Worm (Caenorhabditis elegans) whole organism, late embryonic: Measurements from ENCODE around the gene F41G3.3.
A peak's percentile ranks its signal among the peaks of the same experiment; 100 is the strongest.

Source experiments
- C08G9.2 ChIP-seq: sonication (generic microtip); optimal IDR thresholded peaks from 2 replicates; lab custom pipeline; 2016; ENCODE audit warnings: mild to moderate bottlenecking, missing genetic modification characterization, moderate library complexity, missing compliant biosample characterization
- K02D7.2 ChIP-seq: sonication (generic microtip); optimal IDR thresholded peaks from 2 replicates; lab custom pipeline; 2017; ENCODE audit warnings: mild to moderate bottlenecking, missing genetic modification characterization, missing compliant biosample characterization
- ceh-18 ChIP-seq: sonication (generic microtip); optimal IDR thresholded peaks from 2 replicates; lab custom pipeline; 2016; ENCODE audit warnings: missing genetic modification characterization, missing compliant biosample characterization
- ceh-2 ChIP-seq: sonication (generic microtip); optimal IDR thresholded peaks from 2 replicates; lab custom pipeline; 2016; ENCODE audit warnings: missing genotype, missing genetic modification characterization, missing compliant biosample characterization
- ceh-22 ChIP-seq: sonication (generic microtip); optimal IDR thresholded peaks from 2 replicates; lab custom pipeline; 2017; ENCODE audit warnings: missing biosample characterization, missing genetic modification characterization
- ceh-30 ChIP-seq: fragments of 150-350 bp; optimal IDR thresholded peaks from 2 replicates; lab custom pipeline; 2014; ENCODE audit warnings: missing biosample characterization, missing genetic modification characterization
- ceh-31 ChIP-seq: sonication (generic microtip); optimal IDR thresholded peaks from 2 replicates; lab custom pipeline; 2016; ENCODE audit warnings: missing genetic modification characterization, missing compliant biosample characterization
- ceh-34 ChIP-seq: sonication (generic microtip); optimal IDR thresholded peaks from 2 replicates; lab custom pipeline; 2016; ENCODE audit warnings: mild to moderate bottlenecking, missing genetic modification characterization, missing compliant biosample characterization
- ceh-9 ChIP-seq: sonication (generic microtip); optimal IDR thresholded peaks from 2 replicates; lab custom pipeline; 2016; ENCODE audit warnings: mild to moderate bottlenecking, missing genetic modification characterization, inconsistent platforms, missing compliant biosample characterization
- dmd-4 ChIP-seq: sonication (generic microtip); optimal IDR thresholded peaks from 2 replicates; lab custom pipeline; 2016; ENCODE audit warnings: borderline replicate concordance, missing genetic modification characterization, missing compliant biosample characterization
- elt-2 ChIP-seq: sonication (generic microtip); optimal IDR thresholded peaks from 2 replicates; lab custom pipeline; 2016; ENCODE audit warnings: missing genetic modification reagents, missing genetic modification characterization, missing compliant biosample characterization
- fkh-10 ChIP-seq: fragments of 150-350 bp; optimal IDR thresholded peaks from 2 replicates; lab custom pipeline; 2014; ENCODE audit warnings: missing biosample characterization, missing genetic modification reagents, missing genetic modification characterization
- fkh-6 ChIP-seq: sonication (generic microtip); optimal IDR thresholded peaks from 2 replicates; lab custom pipeline; 2016; ENCODE audit warnings: missing genetic modification characterization, missing compliant biosample characterization
- gmeb-2 ChIP-seq: sonication (generic microtip); optimal IDR thresholded peaks from 2 replicates; lab custom pipeline; 2016; ENCODE audit warnings: missing genetic modification characterization, inconsistent platforms, missing compliant biosample characterization
- hlh-13 ChIP-seq: fragments of 200-800 bp; sonication (Bioruptor generic); optimal IDR thresholded peaks from 2 replicates; lab custom pipeline; 2018; ENCODE audit warnings: mild to moderate bottlenecking, missing genetic modification characterization, missing compliant biosample characterization
- hlh-30 ChIP-seq: sonication (generic microtip); optimal IDR thresholded peaks from 2 replicates; lab custom pipeline; 2017; ENCODE audit warnings: antibody characterized with exemption, missing genetic modification characterization, missing compliant biosample characterization; ENCODE audit not compliant: insufficient read depth
- hlh-6 ChIP-seq: sonication (generic microtip); optimal IDR thresholded peaks from 2 replicates; lab custom pipeline; 2016; ENCODE audit warnings: missing genotype, missing genetic modification characterization, missing compliant biosample characterization
- nfya-1 ChIP-seq: sonication (generic microtip); optimal IDR thresholded peaks from 2 replicates; lab custom pipeline; 2017; ENCODE audit warnings: missing genetic modification characterization, mild to moderate bottlenecking, missing compliant biosample characterization, antibody characterized with exemption, moderate library complexity
- nhr-11 ChIP-seq: fragments of 150-350 bp; optimal IDR thresholded peaks from 2 replicates; lab custom pipeline; 2014; ENCODE audit warnings: missing biosample characterization, missing genetic modification characterization
- nhr-232 ChIP-seq: sonication (generic microtip); optimal IDR thresholded peaks from 2 replicates; lab custom pipeline; 2016; ENCODE audit warnings: missing genetic modification characterization, missing compliant biosample characterization
- npax-4 ChIP-seq: sonication (generic microtip); optimal IDR thresholded peaks from 2 replicates; lab custom pipeline; 2016; ENCODE audit warnings: missing genetic modification characterization, missing compliant biosample characterization
- odd-2 ChIP-seq: sonication (generic microtip); optimal IDR thresholded peaks from 2 replicates; lab custom pipeline; 2017; ENCODE audit warnings: antibody characterized with exemption, mild to moderate bottlenecking, missing genetic modification characterization, missing compliant biosample characterization
- pag-3 ChIP-seq: sonication (generic microtip); optimal IDR thresholded peaks from 2 replicates; lab custom pipeline; 2016; ENCODE audit warnings: missing compliant biosample characterization, missing genetic modification characterization, borderline replicate concordance
- pat-9 ChIP-seq: fragments of 200-800 bp; sonication (Bioruptor generic); optimal IDR thresholded peaks from 2 replicates; lab custom pipeline; 2018; ENCODE audit warnings: mild to moderate bottlenecking, missing genetic modification characterization, moderate library complexity, missing compliant biosample characterization
- pqm-1 ChIP-seq: sonication (generic microtip); optimal IDR thresholded peaks from 2 replicates; lab custom pipeline; 2016; ENCODE audit warnings: missing genetic modification characterization, missing compliant biosample characterization
- pros-1 ChIP-seq: fragments of 150-350 bp; optimal IDR thresholded peaks from 2 replicates; lab custom pipeline; 2014; ENCODE audit warnings: missing biosample characterization, missing genetic modification reagents, missing genetic modification characterization
- ref-2 ChIP-seq: sonication (generic microtip); optimal IDR thresholded peaks from 2 replicates; lab custom pipeline; 2016; ENCODE audit warnings: missing genetic modification characterization, missing compliant biosample characterization
- sdc-2 ChIP-seq: sonication (generic microtip); optimal IDR thresholded peaks from 2 replicates; lab custom pipeline; 2016; ENCODE audit warnings: missing genotype, missing genetic modification characterization, missing compliant biosample characterization
- sox-2 ChIP-seq: fragments of 200-800 bp; sonication (Bioruptor generic); IDR thresholded peaks from 2 replicates; pipeline ENCODE4 v1.3.6; 2022; ENCODE audit warnings: missing genetic modification reagents, missing genetic modification characterization, missing compliant biosample characterization
- sox-4 ChIP-seq: sonication (generic microtip); optimal IDR thresholded peaks from 2 replicates; lab custom pipeline; 2017; ENCODE audit warnings: mild to moderate bottlenecking, missing genetic modification characterization, inconsistent platforms, missing compliant biosample characterization
- tbx-2 ChIP-seq: sonication (generic microtip); optimal IDR thresholded peaks from 2 replicates; lab custom pipeline; 2016; ENCODE audit warnings: missing genetic modification characterization, missing compliant biosample characterization
- ttx-3 ChIP-seq: sonication (generic microtip); optimal IDR thresholded peaks from 2 replicates; lab custom pipeline; 2016; ENCODE audit warnings: missing genetic modification reagents, missing genetic modification characterization, missing compliant biosample characterization
- unc-55 ChIP-seq: sonication (generic microtip); optimal IDR thresholded peaks from 2 replicates; lab custom pipeline; 2017; ENCODE audit warnings: missing biosample characterization, missing genetic modification reagents, missing genetic modification characterization
- unc-86 ChIP-seq: sonication (generic microtip); optimal IDR thresholded peaks from 2 replicates; lab custom pipeline; 2016; ENCODE audit warnings: missing genetic modification characterization, missing compliant biosample characterization
- zip-5 ChIP-seq: sonication (generic microtip); optimal IDR thresholded peaks from 2 replicates; lab custom pipeline; 2016; ENCODE audit warnings: missing genetic modification characterization, missing compliant biosample characterization

The F41G3.3 gene

DNA sequence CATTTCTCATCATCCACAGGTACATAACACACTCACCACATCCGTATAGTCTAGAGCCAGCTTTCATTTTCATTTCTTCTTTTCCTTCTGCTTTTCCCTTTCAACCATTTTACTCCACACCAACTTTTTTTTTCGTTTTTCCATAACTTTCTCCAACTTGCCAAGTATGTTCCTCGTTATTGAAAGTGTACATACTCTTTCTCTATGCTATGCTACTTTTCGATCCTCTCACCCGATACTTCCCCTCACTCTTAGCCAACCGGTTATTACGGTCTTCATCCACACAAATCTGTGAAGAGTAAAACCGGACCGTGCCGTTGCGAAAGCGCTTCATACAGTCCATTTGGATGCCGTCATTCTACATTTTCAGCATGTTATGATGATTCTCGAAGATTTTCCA, 35.6 kb downstream of the F41G3.3 start, which contains the start of gene T13C2.2:
Gene T13C2.2 (plus strand): TSS at position 301 of the 400 bp plus-strand sequence.
- TF ChIP-seq gmeb-2 (tag; lab: Kevin White, UChicago) (no peak), K02D7.2 (tag; lab: Kevin White, UChicago) (no peak)

DNA sequence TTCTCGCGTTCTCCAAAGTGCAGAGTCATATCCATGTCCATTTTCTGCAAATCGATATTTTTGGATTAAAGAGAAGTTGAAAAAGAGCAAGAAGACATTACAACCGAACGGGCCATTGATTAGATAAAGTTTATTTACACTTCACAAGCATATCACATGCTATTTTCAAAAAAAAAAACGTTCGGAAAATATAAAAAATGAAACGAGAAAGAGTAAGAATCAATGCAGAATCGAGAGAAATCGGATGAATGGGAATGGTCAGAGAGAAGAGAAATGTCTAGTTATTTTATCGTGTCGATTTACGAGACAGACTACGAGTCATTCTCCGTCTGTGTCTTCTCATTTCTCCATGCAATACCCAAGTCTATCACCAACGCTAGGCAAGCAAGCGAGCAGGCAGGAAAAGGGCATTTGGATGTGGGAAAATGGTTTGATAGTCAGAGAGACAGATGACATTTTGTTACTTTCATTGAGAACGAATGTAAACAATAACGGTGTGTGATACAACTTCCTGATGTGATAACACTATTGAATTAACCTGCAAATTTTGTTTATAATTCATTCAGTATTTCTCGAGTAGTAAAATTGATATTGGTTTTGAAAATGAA, 43.9 kb downstream of the F41G3.3 start, which contains the start of gene F31E8.4:
Gene F31E8.4 (minus strand): TSS at position 51 of the 608 bp plus-strand sequence.
- peak; percentile 52 for TF ChIP-seq elt-2
- TF ChIP-seq ref-2 (tag; lab: Kevin White, UChicago), result peak; percentile 13
- TF ChIP-seq sox-4, result no peak

DNA sequence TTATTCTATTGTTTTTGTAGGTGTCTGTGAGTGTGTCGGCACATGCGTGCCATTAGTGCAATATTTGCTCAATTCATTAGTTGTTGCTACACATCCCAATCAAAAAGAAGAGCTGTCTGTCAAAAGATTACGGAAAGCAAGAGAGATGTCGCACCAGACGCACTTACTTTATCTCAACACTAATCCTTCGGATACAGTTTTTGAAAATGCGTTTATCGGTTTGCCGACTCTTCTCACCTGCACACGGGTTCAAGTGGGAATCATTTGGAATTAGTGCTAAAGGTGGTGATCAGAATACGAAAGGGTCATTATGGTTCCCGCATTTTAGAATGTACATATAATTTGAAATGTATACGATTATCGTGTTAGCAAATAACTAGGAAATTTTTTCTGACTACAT, 44.9 kb downstream of the F41G3.3 start:
- no peak for TF ChIP-seq C08G9.2 (tag; lab: Kevin White, UChicago)
- no peak for TF ChIP-seq sdc-2 (tag; lab: Kevin White, UChicago)
- TF ChIP-seq elt-2, result no peak

DNA sequence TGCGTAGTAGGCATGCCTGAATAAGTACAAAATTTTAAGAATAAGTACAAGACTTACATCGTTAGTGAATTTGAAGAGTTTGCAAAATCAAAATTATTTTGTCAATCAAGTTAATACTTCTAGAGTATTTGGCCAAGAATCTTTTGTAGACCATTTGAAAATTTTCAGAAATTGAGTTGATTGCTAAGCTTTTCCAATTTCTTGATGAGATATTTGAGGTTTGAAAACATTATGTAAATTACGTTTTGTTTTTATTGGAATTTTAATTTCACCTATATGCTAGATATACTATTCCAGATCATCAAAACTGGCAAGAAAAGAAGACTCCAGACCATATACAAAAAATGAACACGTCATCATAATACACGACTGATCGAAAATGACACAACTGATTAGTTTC, 46.7 kb downstream of the F41G3.3 start, which contains the start of gene tab-1:
Gene tab-1 (plus strand): TSS at position 301 of the 400 bp plus-strand sequence.
- TF ChIP-seq fkh-6, result no peak
- TF ChIP-seq pag-3 (tag; lab: Kevin White, UChicago), result no peak
- TF ChIP-seq C08G9.2 (tag; lab: Kevin White, UChicago), result no peak
- no peak for TF ChIP-seq hlh-13 (GFP tag; lab: Kevin White, UChicago)
- TF ChIP-seq elt-2, result no peak
- no peak for TF ChIP-seq K02D7.2 (tag; lab: Kevin White, UChicago)
- no peak for TF ChIP-seq ceh-34 (tag; lab: Kevin White, UChicago)
- TF ChIP-seq ceh-18 (tag; lab: Kevin White, UChicago), result no peak
- no peak for TF ChIP-seq ceh-22 (tag; lab: Kevin White, UChicago)
- TF ChIP-seq, all 69 proteins: peak for 0

DNA sequence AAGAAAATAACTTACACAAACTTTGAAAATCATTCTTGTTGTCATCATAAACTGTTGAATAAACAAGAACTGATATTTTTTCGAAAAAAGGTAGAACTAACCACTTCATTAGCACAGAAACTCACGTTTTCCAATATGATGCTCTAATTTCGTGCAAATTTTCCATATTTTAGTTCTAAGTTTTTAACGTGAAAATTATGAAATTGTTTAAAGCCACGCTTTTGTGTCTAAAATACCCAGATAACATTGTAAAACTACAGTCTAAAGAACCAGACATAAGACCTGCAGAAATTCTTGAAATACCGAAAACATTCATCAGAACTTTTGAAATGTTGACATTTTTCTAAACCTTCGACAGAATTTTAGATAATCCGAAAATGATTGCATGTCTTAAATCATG, 50.8 kb downstream of the F41G3.3 start, which contains the start of gene F31E8.5:
Gene F31E8.5 (minus strand): TSS at position 101 of the 400 bp plus-strand sequence.
- TF ChIP-seq fkh-10 (no peak), nhr-11 (tag; lab: Kevin White, UChicago) (no peak), unc-86 (tag; lab: Kevin White, UChicago) (no peak), ceh-2 (tag; lab: Kevin White, UChicago) (no peak), ceh-22 (tag; lab: Kevin White, UChicago) (no peak), ceh-9 (tag; lab: Kevin White, UChicago) (no peak), hlh-30 (no peak), pros-1 (tag; lab: Kevin White, UChicago) (no peak), odd-2 (tag; lab: Kevin White, UChicago) (no peak), gmeb-2 (tag; lab: Kevin White, UChicago) (no peak), sdc-2 (tag; lab: Kevin White, UChicago) (no peak), pqm-1 (tag; lab: Kevin White, UChicago) (no peak), ceh-30 (tag; lab: Kevin White, UChicago) (no peak), tbx-2 (tag; lab: Kevin White, UChicago) (no peak)

DNA sequence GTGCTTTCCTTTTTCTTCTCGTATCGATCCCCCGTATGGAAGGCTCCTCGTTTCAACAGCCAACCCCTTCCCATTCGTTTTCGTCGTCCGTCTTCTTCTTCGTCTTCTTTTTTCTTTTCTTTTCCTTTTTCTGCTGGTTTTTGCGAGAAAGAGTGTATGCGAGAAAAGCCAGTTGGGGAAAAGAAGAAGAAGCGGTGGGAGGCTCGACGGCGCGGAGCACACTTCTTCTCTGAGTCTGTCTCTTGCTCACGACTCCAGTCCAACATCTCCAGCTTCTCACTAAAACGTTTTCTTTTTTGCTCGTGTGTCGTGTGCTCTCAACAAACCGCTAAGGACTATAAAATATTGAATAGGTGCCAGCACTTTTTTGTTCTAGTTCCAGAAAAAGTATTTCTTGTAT, 52.2 kb downstream of the F41G3.3 start:
- TF ChIP-seq nhr-232, result no peak
- no peak for TF ChIP-seq pqm-1 (tag; lab: Kevin White, UChicago)
- no peak for TF ChIP-seq ceh-2 (tag; lab: Kevin White, UChicago)
- TF ChIP-seq hlh-6 (tag; lab: Kevin White, UChicago), result no peak
- TF ChIP-seq pat-9, result no peak
- no peak for TF ChIP-seq pros-1 (tag; lab: Kevin White, UChicago)
- TF ChIP-seq ceh-9 (tag; lab: Kevin White, UChicago), result no peak
- no peak for TF ChIP-seq unc-55 (GFP tag; lab: Kevin White, UChicago)
- peak; percentile 36 for TF ChIP-seq nfya-1 (tag; lab: Kevin White, UChicago)
- TF ChIP-seq dmd-4, result no peak
- no peak for TF ChIP-seq odd-2 (tag; lab: Kevin White, UChicago)
- no peak for TF ChIP-seq ttx-3
- no peak for TF ChIP-seq hlh-13 (GFP tag; lab: Kevin White, UChicago)
- TF ChIP-seq tbx-2 (tag; lab: Kevin White, UChicago), result peak; percentile 3
- no peak for TF ChIP-seq fkh-6
- no peak for TF ChIP-seq npax-4 (tag; lab: Kevin White, UChicago)
- peak; percentile 44 for TF ChIP-seq ceh-31
- TF ChIP-seq sox-2, result no peak
- TF ChIP-seq gmeb-2 (tag; lab: Kevin White, UChicago), result no peak
- no peak for TF ChIP-seq zip-5 (tag; lab: Kevin White, UChicago)
- TF ChIP-seq, all 69 proteins: peak for 3
